Worm (Caenorhabditis elegans): ENCODE data around the gene srm-3.

srm-3 gene

DNA sequence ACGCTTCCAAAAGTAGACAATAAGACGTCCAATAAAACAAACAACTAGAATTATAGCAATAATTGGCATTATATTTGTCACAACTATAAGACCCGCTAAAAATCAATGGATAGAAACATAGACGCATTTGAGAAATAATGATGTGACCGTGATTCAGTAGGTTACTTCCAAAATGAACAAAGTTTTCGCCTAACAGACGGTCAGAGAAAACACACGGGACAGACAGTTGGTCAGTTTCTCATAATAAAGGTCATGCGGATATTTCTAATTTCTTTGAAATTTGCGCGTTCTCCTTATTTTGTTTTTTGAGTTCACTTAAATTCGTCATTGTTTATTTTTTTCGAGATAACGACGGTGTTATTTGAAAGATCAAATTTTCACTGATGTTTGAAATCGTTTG, 17.2 kb upstream of the srm-3 start:
- TF ChIP-seq ceh-58 (GFP tag; IDR thresholded peaks at IDR 0.05) (no peak), ets-4 (GFP tag; optimal IDR thresholded peaks at IDR 0.05) (no peak), hlh-12 (tag; optimal IDR thresholded peaks at IDR 0.05) (no peak), unc-130 (GFP tag; optimal IDR thresholded peaks at IDR 0.05) (no peak), nhr-80 (tag; optimal IDR thresholded peaks at IDR 0.05) (no peak), lin-26 (GFP tag; IDR thresholded peaks at IDR 0.05) (0 out of 2 replicates have a peak, but pooled peaks have one; percentile 12), T26A5.8 (tag; optimal IDR thresholded peaks at IDR 0.05) (no peak)

ce11 chrIV:9632094-9632493, 16.7 kb upstream of the srm-3 start:
- TF ChIP-seq ztf-25 (GFP tag; IDR thresholded peaks at IDR 0.05), result no peak
- no peak for TF ChIP-seq chd-7 (tag; optimal IDR thresholded peaks at IDR 0.05)
- no peak for TF ChIP-seq Y53F4B.3 (GFP tag; IDR thresholded peaks at IDR 0.05)
- no peak for TF ChIP-seq ztf-22 (GFP tag; optimal IDR thresholded peaks at IDR 0.05)
- TF ChIP-seq athp-1 (tag; optimal IDR thresholded peaks at IDR 0.05), result no peak
- TF ChIP-seq nhr-120 (GFP tag; IDR thresholded peaks at IDR 0.05), result no peak
- no peak for TF ChIP-seq dpff-1 (tag; optimal IDR thresholded peaks at IDR 0.05)
- no peak for TF ChIP-seq ceh-40 (GFP tag; IDR thresholded peaks at IDR 0.05)
- TF ChIP-seq let-607 (tag; optimal IDR thresholded peaks at IDR 0.05), result no peak
- TF ChIP-seq K11D2.4 (GFP tag; IDR thresholded peaks at IDR 0.05), result no peak
- no peak for TF ChIP-seq ztf-6 (GFP tag; IDR thresholded peaks at IDR 0.05)
- no peak for TF ChIP-seq mes-4 (tag; optimal IDR thresholded peaks at IDR 0.05)
- no peak for TF ChIP-seq tlf-1 (GFP tag; optimal IDR thresholded peaks at IDR 0.05)
- no peak for TF ChIP-seq zfh-2 (GFP tag; conservative IDR thresholded peaks at IDR 0.05)
- no peak for TF ChIP-seq D2030.7 (GFP tag; IDR thresholded peaks at IDR 0.05)

- TF ChIP-seq egl-44 (GFP tag; IDR thresholded peaks at IDR 0.05) (no peak), lin-26 (GFP tag; IDR thresholded peaks at IDR 0.05) (no peak), B0035.1 (tag; optimal IDR thresholded peaks at IDR 0.05) (no peak), B0261.1 (tag; optimal IDR thresholded peaks at IDR 0.05) (no peak), mes-4 (tag; optimal IDR thresholded peaks at IDR 0.05) (no peak), nhr-179 (tag; optimal IDR thresholded peaks at IDR 0.05) (no peak), let-526 (GFP tag; IDR thresholded peaks at IDR 0.05) (no peak), mxl-1 (tag; optimal IDR thresholded peaks at IDR 0.05) (no peak), sea-2 (GFP tag; IDR thresholded peaks at IDR 0.05) (no peak), nfya-2 (GFP tag; IDR thresholded peaks at IDR 0.05) (no peak), F33H1.4 (GFP tag; IDR thresholded peaks at IDR 0.05) (no peak), fkh-3 (tag; optimal IDR thresholded peaks at IDR 0.05) (no peak), ceh-27 (GFP tag; optimal IDR thresholded peaks at IDR 0.05) (no peak), ccch-3 (GFP tag; optimal IDR thresholded peaks at IDR 0.05) (no peak), hsf-1 (GFP tag; IDR thresholded peaks at IDR 0.05) (no peak), nfya-1 (tag; optimal IDR thresholded peaks at IDR 0.05; ENCODE audit: borderline replicate concordance, insufficient read depth) (no peak), nhr-27 (tag; optimal IDR thresholded peaks at IDR 0.05) (no peak), F57A8.1 (GFP tag; optimal IDR thresholded peaks at IDR 0.05) (no peak), Y56A3A.18 (GFP tag; IDR thresholded peaks at IDR 0.05) (no peak), attf-6 (GFP tag; IDR thresholded peaks at IDR 0.05) (no peak)
Measured at ce11 chrIV:9632966-9633494, 15.8 kb upstream of the srm-3 start.

Data from whole organism, young adult.